Worm (Caenorhabditis elegans) whole organism, early embryonic: ENCODE results near the gene F10D7.3.

ENCODE experiments used
- aly-1 ChIP-seq: sonication (generic microtip); optimal IDR thresholded peaks from 2 replicates; lab custom pipeline; 2016; ENCODE audit warnings: missing genetic modification characterization, missing compliant biosample characterization
- ama-1 ChIP-seq: fragments of 150-350 bp; optimal IDR thresholded peaks from 2 replicates; lab custom pipeline; 2014
- ceh-13 ChIP-seq: fragments of 200-800 bp; sonication (Bioruptor generic); optimal IDR thresholded peaks from 2 replicates; lab custom pipeline; 2018; ENCODE audit warnings: mild to moderate bottlenecking, missing genetic modification characterization, missing compliant biosample characterization
- ceh-36 ChIP-seq: sonication (generic microtip); optimal IDR thresholded peaks from 2 replicates; lab custom pipeline; 2016; ENCODE audit warnings: missing genetic modification characterization, inconsistent platforms, missing compliant biosample characterization
- ets-7 ChIP-seq: sonication (generic microtip); optimal IDR thresholded peaks from 2 replicates; lab custom pipeline; 2016; ENCODE audit warnings: missing genotype, missing genetic modification characterization, missing compliant biosample characterization
- flt-1 ChIP-seq: fragments of 200-800 bp; sonication (Bioruptor generic); IDR thresholded peaks from 2 replicates; pipeline ENCODE4 v1.3.6; 2022; ENCODE audit warnings: missing genetic modification characterization, missing compliant biosample characterization
- hnd-1 ChIP-seq: sonication (generic microtip); optimal IDR thresholded peaks from 2 replicates; lab custom pipeline; 2016; ENCODE audit warnings: missing genetic modification characterization, missing compliant biosample characterization
- sea-1 ChIP-seq: fragments of 200-800 bp; sonication (Bioruptor generic); conservative IDR thresholded peaks from 2 replicates; pipeline ENCODE4 v1.3.6; 2022; ENCODE audit warnings: missing genetic modification characterization, missing compliant biosample characterization
- tbx-37 ChIP-seq: fragments of 200-800 bp; sonication (Bioruptor generic); conservative IDR thresholded peaks from 2 replicates; pipeline ENCODE4 v1.3.6; 2022; ENCODE audit warnings: missing genetic modification reagents, missing genetic modification characterization, missing compliant biosample characterization
- tra-4 ChIP-seq: sonication (generic microtip); optimal IDR thresholded peaks from 2 replicates; lab custom pipeline; 2017; ENCODE audit warnings: missing genetic modification characterization, missing compliant biosample characterization

DNA sequence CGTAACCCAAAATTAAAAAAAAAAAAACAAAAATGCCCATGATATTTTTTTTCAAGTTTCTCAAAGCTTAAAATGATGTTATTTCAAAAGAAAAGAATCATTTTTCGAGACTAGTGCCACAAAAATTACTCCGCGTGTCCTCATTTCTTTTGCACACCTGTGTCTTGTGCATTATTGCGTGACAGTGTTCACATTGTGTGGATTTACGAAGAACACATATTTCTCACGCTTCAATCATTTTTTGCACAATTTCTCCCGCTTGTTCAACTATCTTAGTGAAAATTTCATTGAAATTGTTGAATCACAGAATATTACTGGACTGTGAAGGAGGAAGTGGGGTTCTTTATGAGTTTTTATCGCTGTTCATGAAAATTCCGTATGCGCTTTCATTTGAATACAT, 34.4 kb upstream of the F10D7.3 start:
- TF ChIP-seq ceh-36 (tag; lab: Kevin White, UChicago) (no peak), ets-7 (no peak), flt-1 (GFP tag; lab: Robert Waterston, UW) (no peak), ceh-13 (GFP tag; lab: Kevin White, UChicago) (no peak), ama-1 (lab: Kevin White, UChicago) (no peak), tbx-37 (GFP tag; lab: Robert Waterston, UW) (no peak), tra-4 (tag; lab: Kevin White, UChicago) (no peak), hnd-1 (tag; lab: Kevin White, UChicago) (no peak), sea-1 (GFP tag; lab: Robert Waterston, UW) (no peak), aly-1 (tag; lab: Kevin White, UChicago) (no peak)
